Worm (Caenorhabditis elegans): ENCODE results near the gene clec-147.

DNA sequence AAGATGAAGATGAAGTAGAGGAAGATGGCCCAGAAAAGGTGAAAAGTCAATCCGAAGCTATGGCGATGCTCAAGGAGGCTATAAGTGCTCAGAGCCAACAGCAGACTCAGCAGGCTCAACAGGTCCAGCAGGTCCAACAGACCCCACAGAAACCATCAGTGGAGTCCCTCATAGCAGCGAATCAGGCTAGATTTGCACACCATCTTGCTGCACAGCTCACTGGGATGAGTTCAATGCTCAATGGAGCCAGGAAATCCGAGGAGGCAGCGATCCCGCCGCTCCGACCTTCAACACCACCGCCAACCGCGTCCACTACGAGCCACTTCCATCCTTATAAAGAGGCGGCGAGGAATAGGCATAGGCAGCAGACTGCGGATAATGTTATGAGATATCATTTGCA, 37.2 kb upstream of the clec-147 start:
- TF ChIP-seq ceh-2 (tag; optimal IDR thresholded peaks at IDR 0.05): no peak
- no peak for TF ChIP-seq pha-4 (tag; optimal IDR thresholded peaks at IDR 0.05)
- no peak for TF ChIP-seq ceh-9 (tag; optimal IDR thresholded peaks at IDR 0.05)
- TF ChIP-seq fkh-10 (GFP tag; optimal IDR thresholded peaks at IDR 0.05): no peak
- no peak for TF ChIP-seq ceh-19 (GFP tag; optimal IDR thresholded peaks at IDR 0.05)
- TF ChIP-seq ama-1 (optimal IDR thresholded peaks at IDR 0.05): no peak
- no peak for TF ChIP-seq sox-4 (tag; optimal IDR thresholded peaks at IDR 0.05)
- TF ChIP-seq F13H6.1 (tag; optimal IDR thresholded peaks at IDR 0.05): no peak
- TF ChIP-seq ets-4 (tag; optimal IDR thresholded peaks at IDR 0.05): no peak

Data from whole organism, late embryonic.